Worm (Caenorhabditis elegans) whole organism, midembryonic: ENCODE results near the gene arx-6.
A peak's percentile ranks its signal among the peaks of the same experiment; 100 is the strongest.

Experiments
- T22C8.4 ChIP-seq: fragments of 200-800 bp; sonication (Bioruptor generic); IDR thresholded peaks from 2 replicates; pipeline ENCODE4 v1.3.6; 2022; ENCODE audit warnings: missing genetic modification characterization, missing compliant biosample characterization
- cog-1 ChIP-seq: sonication (generic microtip); optimal IDR thresholded peaks from 2 replicates; lab custom pipeline; 2016; ENCODE audit warnings: missing genetic modification characterization, missing compliant biosample characterization
- flt-1 ChIP-seq: fragments of 200-800 bp; sonication (Bioruptor generic); IDR thresholded peaks from 2 replicates; pipeline ENCODE4 v1.3.6; 2022; ENCODE audit warnings: missing genetic modification characterization, missing compliant biosample characterization
- klf-2 ChIP-seq: fragments of 200-800 bp; sonication (Bioruptor generic); conservative IDR thresholded peaks from 2 replicates; pipeline ENCODE4 v1.3.6; 2022; ENCODE audit warnings: missing genetic modification reagents, missing genetic modification characterization, missing compliant biosample characterization
- med-1 ChIP-seq: sonication (generic microtip); optimal IDR thresholded peaks from 2 replicates; lab custom pipeline; 2017; ENCODE audit warnings: missing genetic modification characterization, mild to moderate bottlenecking, missing compliant biosample characterization, antibody characterized with exemption, missing genetic modification reagents; ENCODE audit not compliant: insufficient read depth
- ref-1 ChIP-seq: fragments of 200-800 bp; sonication (Bioruptor generic); conservative IDR thresholded peaks from 2 replicates; pipeline ENCODE4 v1.3.6; 2022; ENCODE audit warnings: missing genetic modification reagents, missing genetic modification characterization, missing compliant biosample characterization
- tab-1 ChIP-seq: fragments of 200-800 bp; sonication (Bioruptor generic); IDR thresholded peaks from 2 replicates; pipeline ENCODE4 v1.3.6; 2022; ENCODE audit warnings: missing genetic modification characterization, missing compliant biosample characterization
- ztf-23 ChIP-seq: fragments of 200-800 bp; sonication (Bioruptor generic); IDR thresholded peaks from 2 replicates; pipeline ENCODE4 v1.3.6; 2022; ENCODE audit warnings: missing genetic modification reagents, missing genetic modification characterization, missing compliant biosample characterization
- ztf-29 ChIP-seq: fragments of 200-800 bp; sonication (Bioruptor generic); IDR thresholded peaks from 2 replicates; pipeline ENCODE4 v1.3.6; 2022; ENCODE audit warnings: missing genetic modification reagents, missing genetic modification characterization, missing compliant biosample characterization

The arx-6 gene

DNA sequence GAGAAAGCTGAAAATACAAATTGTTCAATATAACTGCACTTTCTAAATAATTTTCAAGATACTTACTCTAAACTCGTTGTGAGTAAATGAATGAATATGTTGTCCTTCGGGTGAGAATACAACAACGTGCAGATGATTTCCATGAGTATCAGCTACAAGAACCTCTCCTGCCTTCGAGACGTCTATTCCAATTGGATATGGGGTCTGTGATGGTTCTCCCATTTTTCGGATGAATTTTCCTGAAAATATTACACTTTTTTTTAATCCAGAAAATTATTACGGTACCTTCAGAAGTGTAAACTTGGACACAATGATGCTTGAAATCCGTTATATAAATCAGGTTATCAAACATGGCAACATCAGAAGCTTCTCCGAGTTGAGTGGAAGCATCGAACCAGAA lies 16.9 kb downstream of the arx-6 start:
- no peak for TF ChIP-seq med-1
- TF ChIP-seq T22C8.4 (GFP tag; lab: Robert Waterston, UW): no peak
- no peak for TF ChIP-seq ztf-29 (GFP tag; lab: Robert Waterston, UW)
- TF ChIP-seq ztf-23: no peak
- no peak for TF ChIP-seq klf-2 (GFP tag; lab: Robert Waterston, UW)
- no peak for TF ChIP-seq flt-1
- no peak for TF ChIP-seq cog-1 (tag; lab: Kevin White, UChicago)
- no peak for TF ChIP-seq tab-1 (GFP tag; lab: Robert Waterston, UW)
- no peak for TF ChIP-seq ref-1 (GFP tag; lab: Robert Waterston, UW)

- no peak for TF ChIP-seq ztf-23
Observed at ce11 chrIII:4899035-4899578, 20.6 kb downstream of the arx-6 start, which contains the start of gene nhl-2. Gene nhl-2, minus strand, starts transcription at chrIII:4899085.

- TF ChIP-seq flt-1 (peak; percentile 84), ztf-23 (peak; percentile 94), tab-1 (GFP tag; lab: Robert Waterston, UW) (no peak), klf-2 (GFP tag; lab: Robert Waterston, UW) (no peak), T22C8.4 (GFP tag; lab: Robert Waterston, UW) (peak; percentile 36; the same call in 1 of the 2 replicates), ref-1 (GFP tag; lab: Robert Waterston, UW) (no peak), cog-1 (tag; lab: Kevin White, UChicago) (peak; percentile 95), med-1 (no peak)
Observed at ce11 chrIII:4899728-4900127, 21.3 kb downstream of the arx-6 start.

DNA sequence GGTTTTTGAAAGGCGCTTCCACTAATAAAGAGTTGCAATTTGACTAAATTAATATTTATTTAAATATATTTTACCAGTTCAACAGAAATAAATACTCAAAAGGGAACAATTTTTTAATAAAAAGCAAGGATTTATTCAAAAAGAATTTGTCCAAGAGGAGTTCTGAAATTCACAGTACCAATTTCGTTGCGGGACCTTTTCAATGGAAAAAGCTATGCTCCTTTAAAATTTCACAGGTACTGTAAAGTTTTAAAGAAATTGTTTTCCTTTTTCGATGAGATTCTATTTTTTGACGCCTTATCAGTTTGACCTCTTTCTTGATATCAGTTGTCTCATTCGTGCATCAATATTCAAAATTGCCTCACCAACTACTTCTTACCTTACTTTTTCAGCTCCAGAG lies 21.8 kb downstream of the arx-6 start, which contains the start of gene tag-340:
TSS of gene tag-340 (plus strand) at position 249 of the 400 bp plus-strand sequence.
- no peak for TF ChIP-seq flt-1
- TF ChIP-seq cog-1 (tag; lab: Kevin White, UChicago): no peak
- TF ChIP-seq med-1: no peak
- TF ChIP-seq T22C8.4 (GFP tag; lab: Robert Waterston, UW): no peak
- no peak for TF ChIP-seq ref-1 (GFP tag; lab: Robert Waterston, UW)
- TF ChIP-seq ztf-29 (GFP tag; lab: Robert Waterston, UW): no peak
- TF ChIP-seq ztf-23: no peak
- no peak for TF ChIP-seq tab-1 (GFP tag; lab: Robert Waterston, UW)
- no peak for TF ChIP-seq klf-2 (GFP tag; lab: Robert Waterston, UW)

ce11 chrIII:4903784-4904183 lies 25.3 kb downstream of the arx-6 start, which contains the start of gene kbp-2:
Gene kbp-2, minus strand, starts transcription at chrIII:4903884.
- TF ChIP-seq med-1 (no peak), ztf-23 (no peak), T22C8.4 (GFP tag; lab: Robert Waterston, UW) (no peak), flt-1 (no peak), ztf-29 (GFP tag; lab: Robert Waterston, UW) (no peak), tab-1 (GFP tag; lab: Robert Waterston, UW) (no peak), cog-1 (tag; lab: Kevin White, UChicago) (no peak), ref-1 (GFP tag; lab: Robert Waterston, UW) (no peak), klf-2 (GFP tag; lab: Robert Waterston, UW) (no peak)

DNA sequence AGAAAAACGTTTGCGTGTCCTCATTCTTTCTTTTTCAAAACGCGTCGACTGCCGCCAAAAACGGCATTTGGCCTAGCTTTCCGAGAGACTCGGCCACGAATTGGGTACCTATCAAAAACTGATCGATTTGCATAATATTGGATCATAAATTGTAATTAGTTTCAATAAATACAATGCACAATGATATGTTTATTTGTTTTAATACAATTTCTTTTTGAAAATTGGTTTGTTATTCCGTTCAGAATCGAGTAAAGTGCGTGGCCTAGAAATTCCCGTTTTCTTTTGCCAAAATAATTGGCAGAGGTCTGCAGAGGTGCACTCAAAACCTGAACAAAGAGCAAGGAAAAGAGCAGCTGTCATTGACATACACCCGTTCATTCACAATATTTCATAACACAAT lies 26.9 kb downstream of the arx-6 start, which contains the start of gene F26F4.8:
TSS of gene F26F4.8 (minus strand) at position 69 of the 400 bp plus-strand sequence.
- TF ChIP-seq klf-2 (GFP tag; lab: Robert Waterston, UW): no peak
- TF ChIP-seq ztf-29 (GFP tag; lab: Robert Waterston, UW): no peak
- TF ChIP-seq T22C8.4 (GFP tag; lab: Robert Waterston, UW): no peak
- TF ChIP-seq ref-1 (GFP tag; lab: Robert Waterston, UW): no peak
- TF ChIP-seq med-1: no peak
- TF ChIP-seq flt-1: no peak
- no peak for TF ChIP-seq tab-1 (GFP tag; lab: Robert Waterston, UW)
- no peak for TF ChIP-seq cog-1 (tag; lab: Kevin White, UChicago)

- TF ChIP-seq med-1 (no peak), cog-1 (tag; lab: Kevin White, UChicago) (no peak), tab-1 (GFP tag; lab: Robert Waterston, UW) (no peak), klf-2 (GFP tag; lab: Robert Waterston, UW) (no peak), ztf-23 (no peak), ref-1 (GFP tag; lab: Robert Waterston, UW) (no peak), flt-1 (no peak), ztf-29 (GFP tag; lab: Robert Waterston, UW) (no peak), T22C8.4 (GFP tag; lab: Robert Waterston, UW) (no peak)
Observed at ce11 chrIII:4906365-4906764, 27.9 kb downstream of the arx-6 start.

DNA sequence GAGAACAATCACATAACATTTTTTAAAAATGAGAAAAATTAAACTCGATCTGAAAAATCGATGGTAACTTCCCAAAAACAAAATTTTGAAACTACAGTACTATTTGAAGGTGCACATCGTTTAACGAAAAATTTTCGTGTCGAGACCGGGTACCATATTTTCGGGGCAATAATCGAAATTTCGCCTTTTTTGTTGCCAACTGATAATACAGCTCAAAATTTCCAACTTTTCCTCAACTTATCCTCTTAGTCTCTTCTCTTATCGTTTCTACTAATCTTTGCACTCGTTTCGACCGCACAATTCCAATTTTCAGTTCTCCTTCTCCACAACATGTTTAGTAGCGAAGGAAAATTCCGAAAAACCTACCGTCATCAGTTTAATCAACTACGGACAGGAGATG lies 28.4 kb downstream of the arx-6 start, which contains the start of gene rom-1:
TSS of gene rom-1 (plus strand) at position 301 of the 400 bp plus-strand sequence.
- TF ChIP-seq flt-1 (no peak), ztf-23 (no peak), ref-1 (GFP tag; lab: Robert Waterston, UW) (no peak)

DNA sequence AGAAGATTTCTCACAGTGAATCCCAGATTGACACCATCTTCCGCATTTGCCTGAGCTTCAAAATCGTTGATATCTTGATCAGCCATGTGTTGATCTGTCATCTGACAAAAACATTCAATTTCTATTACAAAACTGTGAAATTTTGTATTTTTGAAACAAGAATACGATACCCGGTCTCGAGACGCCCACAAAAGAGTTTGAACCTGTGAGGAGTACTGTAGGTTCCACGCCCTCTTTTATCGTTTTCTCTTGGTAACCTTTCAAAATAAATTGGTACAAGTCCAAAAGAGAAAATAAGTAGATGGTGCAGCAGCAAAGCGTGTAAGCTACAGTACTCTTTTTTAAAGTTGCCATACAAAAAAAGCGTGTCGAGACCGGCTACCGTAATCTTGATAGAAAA lies 31.5 kb downstream of the arx-6 start, which contains the start of gene F26F4.12:
TSS of gene F26F4.12 (minus strand) at position 101 of the 400 bp plus-strand sequence.
- TF ChIP-seq ztf-29 (GFP tag; lab: Robert Waterston, UW): no peak
- no peak for TF ChIP-seq flt-1
- TF ChIP-seq cog-1 (tag; lab: Kevin White, UChicago): no peak
- no peak for TF ChIP-seq T22C8.4 (GFP tag; lab: Robert Waterston, UW)
- no peak for TF ChIP-seq ztf-23
- TF ChIP-seq tab-1 (GFP tag; lab: Robert Waterston, UW): no peak
- TF ChIP-seq ref-1 (GFP tag; lab: Robert Waterston, UW): no peak
- no peak for TF ChIP-seq klf-2 (GFP tag; lab: Robert Waterston, UW)
- TF ChIP-seq med-1: no peak

ce11 chrIII:4910956-4911355 lies 32.5 kb downstream of the arx-6 start, which contains the start of gene F26F4.2:
Gene F26F4.2, plus strand, starts transcription at chrIII:4911256.
- TF ChIP-seq med-1 (no peak), flt-1 (no peak), ref-1 (GFP tag; lab: Robert Waterston, UW) (no peak), ztf-29 (GFP tag; lab: Robert Waterston, UW) (no peak), ztf-23 (no peak), T22C8.4 (GFP tag; lab: Robert Waterston, UW) (no peak), cog-1 (tag; lab: Kevin White, UChicago) (no peak), klf-2 (GFP tag; lab: Robert Waterston, UW) (no peak), tab-1 (GFP tag; lab: Robert Waterston, UW) (no peak)
